Worm (Caenorhabditis elegans) whole organism, L4 larva: ENCODE measurements around the gene ngn-1.
A peak's percentile ranks its signal among the peaks of the same experiment; 100 is the strongest.

Experiments
- F10B5.3 ChIP-seq: sonication (generic microtip); optimal IDR thresholded peaks from 2 replicates; lab custom pipeline; 2016; ENCODE audit warnings: mild to moderate bottlenecking, missing genetic modification characterization, missing compliant biosample characterization
- F37D6.2 ChIP-seq: sonication (generic microtip); optimal IDR thresholded peaks from 2 replicates; lab custom pipeline; 2016; ENCODE audit warnings: mild to moderate bottlenecking, missing genetic modification characterization, missing compliant biosample characterization
- F44E2.7 ChIP-seq: fragments of 200-800 bp; sonication (Bioruptor generic); IDR thresholded peaks from 2 replicates; pipeline ENCODE4 v2.1.2; 2022; ENCODE audit warnings: missing genetic modification characterization, missing compliant biosample characterization
- F49E8.2 ChIP-seq: sonication (generic microtip); optimal IDR thresholded peaks from 2 replicates; lab custom pipeline; 2016; ENCODE audit warnings: missing compliant biosample characterization, mild to moderate bottlenecking, missing genetic modification characterization, borderline replicate concordance
- R02D3.7 ChIP-seq: fragments of 150-350 bp; sonication (generic microtip); optimal IDR thresholded peaks from 3 replicates; lab custom pipeline; 2014; ENCODE audit warnings: missing biosample characterization, missing genetic modification characterization
- Y5F2A.4 ChIP-seq: fragments of 200-800 bp; sonication (Bioruptor generic); optimal IDR thresholded peaks from 2 replicates; lab custom pipeline; 2018; ENCODE audit warnings: mild to moderate bottlenecking, missing genetic modification characterization, missing compliant biosample characterization
- Y75B8A.6 ChIP-seq: fragments of 200-800 bp; sonication (Bioruptor generic); IDR thresholded peaks from 2 replicates; pipeline ENCODE4 v1.3.6; 2022; ENCODE audit warnings: missing genetic modification reagents, missing genetic modification characterization, missing compliant biosample characterization
- ZK337.2 ChIP-seq: fragments of 200-800 bp; sonication (Bioruptor generic); IDR thresholded peaks from 2 replicates; pipeline ENCODE4 v1.3.6; 2022; ENCODE audit warnings: missing genetic modification reagents, missing genetic modification characterization, missing compliant biosample characterization
- aha-1 ChIP-seq: fragments of 150-350 bp; peaks from one replicate; lab custom pipeline; 2014; ENCODE audit warnings: missing biosample characterization, missing genetic modification characterization
- aly-2 ChIP-seq: sonication (generic microtip); optimal IDR thresholded peaks from 2 replicates; lab custom pipeline; 2018; ENCODE audit warnings: missing biosample characterization, missing genetic modification characterization
- arid-1 ChIP-seq: fragments of 200-800 bp; sonication (Bioruptor generic); conservative IDR thresholded peaks from 2 replicates; pipeline ENCODE4 v1.3.6; 2022; ENCODE audit warnings: missing genetic modification reagents, missing genetic modification characterization, missing compliant biosample characterization
- attf-4 ChIP-seq: sonication (generic microtip); optimal IDR thresholded peaks from 3 replicates; lab custom pipeline; 2017; ENCODE audit warnings: missing biosample characterization, missing genetic modification characterization
- ceh-20 ChIP-seq: fragments of 200-800 bp; sonication (Bioruptor generic); IDR thresholded peaks from 2 replicates; pipeline ENCODE4 v1.3.6; 2022; ENCODE audit warnings: missing genetic modification reagents, missing genetic modification characterization, missing compliant biosample characterization
- ceh-32 ChIP-seq: sonication (generic microtip); optimal IDR thresholded peaks from 2 replicates; lab custom pipeline; 2016; ENCODE audit warnings: mild to moderate bottlenecking, missing genetic modification characterization, missing compliant biosample characterization; ENCODE audit not compliant: poor library complexity
- ceh-44 ChIP-seq: fragments of 200-800 bp; sonication (Bioruptor generic); IDR thresholded peaks from 2 replicates; pipeline ENCODE4 v1.3.6; 2022; ENCODE audit warnings: missing genetic modification reagents, missing genetic modification characterization, missing compliant biosample characterization
- daf-19 ChIP-seq: fragments of 200-800 bp; sonication (Bioruptor generic); conservative IDR thresholded peaks from 2 replicates; pipeline ENCODE4 v1.3.6; 2022; ENCODE audit warnings: missing genetic modification characterization, missing compliant biosample characterization
- dmd-6 ChIP-seq: fragments of 200-800 bp; sonication (Bioruptor generic); IDR thresholded peaks from 2 replicates; pipeline ENCODE4 v1.3.6; 2022; ENCODE audit warnings: missing genetic modification reagents, missing genetic modification characterization, missing compliant biosample characterization
- dve-1 ChIP-seq: sonication (generic microtip); optimal IDR thresholded peaks from 2 replicates; lab custom pipeline; 2017; ENCODE audit warnings: antibody characterized with exemption, mild to moderate bottlenecking, missing genetic modification characterization, missing compliant biosample characterization; ENCODE audit not compliant: insufficient read depth
- egl-27 ChIP-seq: sonication (generic microtip); optimal IDR thresholded peaks from 3 replicates; lab custom pipeline; 2017; ENCODE audit warnings: missing biosample characterization, missing genetic modification reagents, missing genetic modification characterization
- fkh-10 ChIP-seq: fragments of 150-350 bp; optimal IDR thresholded peaks from 2 replicates; lab custom pipeline; 2014; ENCODE audit warnings: missing biosample characterization, missing genetic modification reagents, missing genetic modification characterization
- fos-1 ChIP-seq: fragments of 150-350 bp; optimal IDR thresholded peaks from 2 replicates; lab custom pipeline; 2014; ENCODE audit warnings: missing biosample characterization, missing genetic modification characterization
- hlh-30 ChIP-seq: sonication (generic microtip); optimal IDR thresholded peaks from 2 replicates; lab custom pipeline; 2017; ENCODE audit warnings: antibody characterized with exemption, mild to moderate bottlenecking, missing genetic modification characterization, missing compliant biosample characterization; ENCODE audit not compliant: insufficient read depth
- lim-7 ChIP-seq: fragments of 200-800 bp; sonication (Bioruptor generic); IDR thresholded peaks from 2 replicates; pipeline ENCODE4 v1.3.6; 2022; ENCODE audit warnings: missing genetic modification characterization, missing compliant biosample characterization
- lin-1 ChIP-seq: fragments of 200-800 bp; sonication (Bioruptor generic); IDR thresholded peaks from 2 replicates; pipeline ENCODE4 v1.3.6; 2022; ENCODE audit warnings: missing genetic modification reagents, missing genetic modification characterization, missing compliant biosample characterization
- lin-13 ChIP-seq: fragments of 150-350 bp; optimal IDR thresholded peaks from 2 replicates; lab custom pipeline; 2014; ENCODE audit warnings: missing biosample characterization, missing genetic modification reagents, missing genetic modification characterization
- lin-29 ChIP-seq: fragments of 200-800 bp; sonication (Bioruptor generic); IDR thresholded peaks from 2 replicates; pipeline ENCODE4 v1.3.6; 2022; ENCODE audit warnings: missing genetic modification reagents, missing genetic modification characterization, missing compliant biosample characterization
- lin-38 ChIP-seq: fragments of 200-800 bp; sonication (Bioruptor generic); IDR thresholded peaks from 2 replicates; pipeline ENCODE4 v1.3.6; 2022; ENCODE audit warnings: missing genetic modification reagents, missing genetic modification characterization, missing compliant biosample characterization
- lin-39 ChIP-seq: fragments of 150-350 bp; optimal IDR thresholded peaks from 2 replicates; lab custom pipeline; 2014; ENCODE audit warnings: missing biosample characterization, missing genetic modification reagents, missing genetic modification characterization
- lir-3 ChIP-seq: sonication (generic microtip); optimal IDR thresholded peaks from 2 replicates; lab custom pipeline; 2016; ENCODE audit warnings: mild to moderate bottlenecking, missing genetic modification characterization, missing compliant biosample characterization
- mep-1 ChIP-seq: fragments of 150-350 bp; sonication (generic microtip); optimal IDR thresholded peaks from 3 replicates; lab custom pipeline; 2014; ENCODE audit warnings: missing biosample characterization, missing genetic modification characterization
- mes-2 ChIP-seq: sonication (generic microtip); optimal IDR thresholded peaks from 2 replicates; lab custom pipeline; 2016; ENCODE audit warnings: missing genotype, mild to moderate bottlenecking, missing genetic modification characterization, missing compliant biosample characterization; ENCODE audit not compliant: poor library complexity, severe bottlenecking
- nhr-10 ChIP-seq: fragments of 150-350 bp; optimal IDR thresholded peaks from 2 replicates; lab custom pipeline; 2014; ENCODE audit warnings: missing biosample characterization, missing genetic modification characterization
- nhr-102 ChIP-seq: sonication (generic microtip); optimal IDR thresholded peaks from 2 replicates; lab custom pipeline; 2016; ENCODE audit warnings: mild to moderate bottlenecking, missing genetic modification characterization, moderate library complexity, missing compliant biosample characterization
- nhr-11 ChIP-seq: fragments of 150-350 bp; optimal IDR thresholded peaks from 2 replicates; lab custom pipeline; 2014; ENCODE audit warnings: missing biosample characterization, missing genetic modification characterization
- nhr-237 ChIP-seq: sonication (generic microtip); optimal IDR thresholded peaks from 2 replicates; lab custom pipeline; 2017; ENCODE audit warnings: missing biosample characterization, missing genetic modification characterization
- nhr-25 ChIP-seq: sonication (generic microtip); optimal IDR thresholded peaks from 2 replicates; lab custom pipeline; 2017; ENCODE audit warnings: missing genetic modification characterization, mild to moderate bottlenecking, missing compliant biosample characterization, antibody characterized with exemption, moderate library complexity, borderline replicate concordance; ENCODE audit not compliant: insufficient read depth
- nhr-48 ChIP-seq: sonication (generic microtip); optimal IDR thresholded peaks from 2 replicates; lab custom pipeline; 2016; ENCODE audit warnings: mild to moderate bottlenecking, missing genetic modification characterization, missing compliant biosample characterization
- nhr-77 ChIP-seq: fragments of 150-350 bp; optimal IDR thresholded peaks from 2 replicates; lab custom pipeline; 2014; ENCODE audit warnings: missing biosample characterization, missing genetic modification characterization
- pha-4 ChIP-seq, 2 experiments: fragments of 150-350 bp in 1 of 2; fragments of 200-800 bp in 1 of 2; sonication (Bioruptor generic) in 1 of 2; IDR thresholded peaks in 1 of 2; optimal IDR thresholded peaks in 1 of 2; 2 replicates each; pipeline versions ENCODE4 v1.3.6 to Lab custom; 2014 to 2022; ENCODE audit warnings: missing genetic modification characterization in 2 of 2, missing genetic modification reagents in 2 of 2, missing biosample characterization in 1 of 2, missing compliant biosample characterization in 1 of 2
- pqm-1 ChIP-seq: sonication (generic microtip); optimal IDR thresholded peaks from 2 replicates; lab custom pipeline; 2017; ENCODE audit warnings: missing biosample characterization, missing genetic modification characterization
- rbr-2 ChIP-seq: sonication (generic microtip); optimal IDR thresholded peaks from 2 replicates; lab custom pipeline; 2016; ENCODE audit warnings: missing genotype, missing genetic modification characterization, missing compliant biosample characterization
- saeg-2 ChIP-seq: fragments of 200-800 bp; sonication (Bioruptor generic); IDR thresholded peaks from 2 replicates; pipeline ENCODE4 v1.3.6; 2022; ENCODE audit warnings: missing genetic modification reagents, missing genetic modification characterization, missing compliant biosample characterization
- sdz-12 ChIP-seq: fragments of 200-800 bp; sonication (Bioruptor generic); optimal IDR thresholded peaks from 2 replicates; lab custom pipeline; 2018; ENCODE audit warnings: mild to moderate bottlenecking, missing genetic modification characterization, missing compliant biosample characterization
- set-16 ChIP-seq: fragments of 200-800 bp; sonication (Bioruptor generic); IDR thresholded peaks from 2 replicates; pipeline ENCODE4 v1.3.6; 2022; ENCODE audit warnings: missing genetic modification reagents, missing genetic modification characterization, missing compliant biosample characterization
- skn-1 ChIP-seq: fragments of 150-350 bp; optimal IDR thresholded peaks from 2 replicates; lab custom pipeline; 2014; ENCODE audit warnings: missing biosample characterization, missing genetic modification characterization
- spr-1 ChIP-seq: sonication (generic microtip); optimal IDR thresholded peaks from 2 replicates; lab custom pipeline; 2016; ENCODE audit warnings: mild to moderate bottlenecking, missing genetic modification characterization, missing compliant biosample characterization
- tag-97 ChIP-seq: fragments of 200-800 bp; sonication (Bioruptor generic); IDR thresholded peaks from 2 replicates; pipeline ENCODE4 v1.3.6; 2022; ENCODE audit warnings: missing genetic modification characterization, missing compliant biosample characterization
- unc-62 ChIP-seq, 3 experiments: fragments of 150-350 bp in 1 of 3; sonication (generic microtip); optimal IDR thresholded peaks in 2 of 3; peaks in 1 of 3; 1 replicate in 1 of 3; 2 replicates in 2 of 3; lab custom pipeline; 2014 to 2017; ENCODE audit warnings: missing biosample characterization in 3 of 3, missing genetic modification characterization in 3 of 3, missing genetic modification reagents in 3 of 3, missing genotype in 1 of 3
- zip-11 ChIP-seq: fragments of 200-800 bp; sonication (Bioruptor generic); IDR thresholded peaks from 2 replicates; pipeline ENCODE4 v1.3.6; 2022; ENCODE audit warnings: missing genetic modification characterization, missing compliant biosample characterization
- zip-2 ChIP-seq: fragments of 150-350 bp; optimal IDR thresholded peaks from 2 replicates; lab custom pipeline; 2014; ENCODE audit warnings: missing biosample characterization, missing genetic modification characterization
- ztf-7 ChIP-seq: fragments of 150-350 bp; optimal IDR thresholded peaks from 2 replicates; lab custom pipeline; 2014; ENCODE audit warnings: missing biosample characterization, missing genetic modification characterization

The ngn-1 gene

DNA sequence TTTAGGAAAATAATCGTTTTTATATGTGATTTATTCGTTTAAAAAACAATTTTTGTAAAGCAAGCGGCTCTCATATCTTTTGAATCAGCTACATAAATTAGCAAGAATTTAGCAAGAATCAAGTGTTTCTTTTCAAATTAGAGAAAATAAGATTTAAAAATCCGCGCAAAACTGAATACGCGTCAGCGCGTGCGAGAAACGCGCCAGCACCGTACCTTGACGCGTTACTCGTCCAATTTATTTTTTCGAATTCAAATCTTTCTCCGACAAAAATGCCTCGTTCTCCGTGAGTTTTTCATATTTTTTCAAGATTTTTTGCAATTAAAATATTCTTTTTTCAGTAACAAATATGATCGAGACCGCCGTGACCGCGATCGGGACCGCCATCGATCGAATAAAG is 48.2 kb upstream of the ngn-1 start, which contains the start of gene Y94H6A.3 (continued):
- no peak for TF ChIP-seq lir-3 (tag; lab: Kevin White, UChicago)
- no peak for TF ChIP-seq ceh-44 (GFP tag; lab: Robert Waterston, UW)
- no peak for TF ChIP-seq lin-39 (tag; lab: Kevin White, UChicago)
- peak; percentile 67 for TF ChIP-seq spr-1 (tag; lab: Kevin White, UChicago)
- TF ChIP-seq sdz-12 (GFP tag; lab: Kevin White, UChicago) = no peak
- TF ChIP-seq dmd-6 (GFP tag; lab: Robert Waterston, UW) = peak; percentile 80
- peak; percentile 74 for TF ChIP-seq ceh-20
- TF ChIP-seq lin-29 (GFP tag; lab: Robert Waterston, UW) = no peak
- peak; percentile 74 for TF ChIP-seq hlh-30
- peak; percentile 84 for TF ChIP-seq dve-1 (tag; lab: Kevin White, UChicago)
- TF ChIP-seq Y5F2A.4 = no peak
- peak in 1 of 2 experiments; percentile 79 for TF ChIP-seq unc-62 (GFP tag; optimal IDR thresholded peaks at IDR 0.05 in 1 of 2; lab: Kevin White, UChicago)
- no peak for TF ChIP-seq unc-62 (tag; optimal IDR thresholded peaks at IDR 0.05; lab: Kevin White, UChicago)
- no peak for TF ChIP-seq ceh-32
- no peak for TF ChIP-seq R02D3.7 (tag; lab: Kevin White, UChicago)
- TF ChIP-seq F10B5.3 = peak; percentile 56
- TF ChIP-seq nhr-102 = peak; percentile 68
- TF ChIP-seq aha-1 (tag; lab: Kevin White, UChicago) = peak; percentile 92
- peak; percentile 54 for TF ChIP-seq fkh-10
- no peak for TF ChIP-seq saeg-2 (GFP tag; lab: Robert Waterston, UW)
- peak; percentile 44 for TF ChIP-seq ztf-7
- TF ChIP-seq F44E2.7 = no peak
- TF ChIP-seq nhr-25 = no peak
- TF ChIP-seq set-16 (GFP tag; lab: Robert Waterston, UW) = no peak
- TF ChIP-seq nhr-77 (tag; lab: Kevin White, UChicago) = peak; percentile 78
- TF ChIP-seq nhr-10 (tag; lab: Kevin White, UChicago) = no peak
- TF ChIP-seq nhr-11 (tag; lab: Kevin White, UChicago) = peak; percentile 64
- peak; percentile 79 for TF ChIP-seq rbr-2
- peak; percentile 91 for TF ChIP-seq lin-38 (GFP tag; lab: Robert Waterston, UW)
- peak; percentile 87 for TF ChIP-seq lin-13 (GFP tag; lab: Kevin White, UChicago)
- 0 out of 2 replicates have a peak, but pooled peaks have one; percentile 32 for TF ChIP-seq pha-4 (GFP tag; IDR thresholded peaks at IDR 0.05; lab: Robert Waterston, UW)
- no peak for TF ChIP-seq pha-4 (tag; optimal IDR thresholded peaks at IDR 0.05; lab: Kevin White, UChicago)
- TF ChIP-seq Y75B8A.6 (GFP tag; lab: Robert Waterston, UW) = no peak
- TF ChIP-seq mep-1 = peak; percentile 74
- TF ChIP-seq ZK337.2 (GFP tag; lab: Robert Waterston, UW) = no peak
- TF ChIP-seq mes-2 (tag; lab: Kevin White, UChicago) = peak; percentile 91
- no peak for TF ChIP-seq tag-97 (GFP tag; lab: Robert Waterston, UW)
- TF ChIP-seq skn-1 (tag; lab: Kevin White, UChicago) = no peak
- TF ChIP-seq nhr-48 (tag; lab: Kevin White, UChicago) = peak; percentile 16
- peak; percentile 46 for TF ChIP-seq zip-2 (tag; lab: Kevin White, UChicago)
- TF ChIP-seq F37D6.2 (tag; lab: Kevin White, UChicago) = peak; percentile 72
- TF ChIP-seq aly-2 (tag; lab: Kevin White, UChicago) = no peak
- no peak for TF ChIP-seq pqm-1 (tag; lab: Kevin White, UChicago)
- TF ChIP-seq daf-19 (GFP tag; lab: Robert Waterston, UW) = no peak
- no peak for TF ChIP-seq attf-4 (tag; lab: Kevin White, UChicago)
- peak; percentile 44 for TF ChIP-seq F49E8.2 (tag; lab: Kevin White, UChicago)
- TF ChIP-seq lim-7 (GFP tag; lab: Robert Waterston, UW) = no peak
- TF ChIP-seq fos-1 (tag; lab: Kevin White, UChicago) = no peak
- TF ChIP-seq arid-1 (GFP tag; lab: Robert Waterston, UW) = 0 out of 2 replicates have a peak, but pooled peaks have one; percentile 33
- TF ChIP-seq egl-27 = no peak
- TF ChIP-seq zip-11 (GFP tag; lab: Robert Waterston, UW) = no peak
- TF ChIP-seq lin-1 = no peak
- TF ChIP-seq nhr-237 = no peak
